Worm (Caenorhabditis elegans): ENCODE data around the gene xnd-1.
A peak's percentile ranks its signal among the peaks of the same experiment; 100 is the strongest.

The xnd-1 gene

ce11 chrIII:5653692-5654105 is 49.4 kb downstream of the xnd-1 start:
- TF ChIP-seq nhr-120 (GFP tag; IDR thresholded peaks at IDR 0.05) (no peak), B0035.1 (tag; optimal IDR thresholded peaks at IDR 0.05) (no peak), hlh-12 (tag; optimal IDR thresholded peaks at IDR 0.05) (no peak), rpc-1 (optimal IDR thresholded peaks at IDR 0.05) (no peak), rpc-1 (tag; optimal IDR thresholded peaks at IDR 0.05) (no peak), B0019.2 (GFP tag; conservative IDR thresholded peaks at IDR 0.05) (no peak), F23B12.7 (tag; optimal IDR thresholded peaks at IDR 0.05; ENCODE audit: insufficient read depth) (peak; percentile 46), C06A6.2 (GFP tag; conservative IDR thresholded peaks at IDR 0.05) (no peak), aptf-3 (GFP tag; IDR thresholded peaks at IDR 0.05) (no peak), madf-6 (GFP tag; IDR thresholded peaks at IDR 0.05) (peak; percentile 91), hrde-1 (tag; optimal IDR thresholded peaks at IDR 0.05; ENCODE audit: borderline replicate concordance) (peak; percentile 45), snpc-1.1 (tag; optimal IDR thresholded peaks at IDR 0.05; ENCODE audit: insufficient read depth) (peak; percentile 97), tbp1 (GFP tag; optimal IDR thresholded peaks at IDR 0.05) (peak; percentile 75), ztf-18 (tag; optimal IDR thresholded peaks at IDR 0.05) (peak; percentile 49), ceh-100 (GFP tag; IDR thresholded peaks at IDR 0.05) (peak; percentile 30; the same call in 1 of the 2 replicates), ekl-4 (GFP tag; IDR thresholded peaks at IDR 0.05) (peak; percentile 24; the same call in 1 of the 2 replicates), zim-3 (tag; optimal IDR thresholded peaks at IDR 0.05) (no peak), dpl-1 (GFP tag; optimal IDR thresholded peaks at IDR 0.05) (no peak), ztf-28 (GFP tag; IDR thresholded peaks at IDR 0.05) (no peak), rec-8 (tag; optimal IDR thresholded peaks at IDR 0.05) (peak in 1 of 2 experiments; percentile 28), F49E8.2 (tag; optimal IDR thresholded peaks at IDR 0.05; ENCODE audit: insufficient read depth) (peak; percentile 90), F37B4.10 (GFP tag; IDR thresholded peaks at IDR 0.05) (no peak), mxl-1 (tag; optimal IDR thresholded peaks at IDR 0.05) (no peak), akir-1 (GFP tag; optimal IDR thresholded peaks at IDR 0.05) (no peak), aptf-2 (GFP tag; conservative IDR thresholded peaks at IDR 0.05) (no peak), hmg-1.2 (GFP tag; IDR thresholded peaks at IDR 0.05) (peak; percentile 92), lin-35 (GFP tag; optimal IDR thresholded peaks at IDR 0.05) (peak in 1 of 3 experiments; percentile 34), ets-4 (GFP tag; optimal IDR thresholded peaks at IDR 0.05) (no peak), Y56A3A.18 (GFP tag; IDR thresholded peaks at IDR 0.05) (no peak), somi-1 (GFP tag; optimal IDR thresholded peaks at IDR 0.05) (peak; percentile 36), pbrm-1 (GFP tag; IDR thresholded peaks at IDR 0.05) (peak; percentile 93), hmg-20 (GFP tag; IDR thresholded peaks at IDR 0.05) (0 out of 2 replicates have a peak, but pooled peaks have one; percentile 38), nhr-90 (tag; optimal IDR thresholded peaks at IDR 0.05) (no peak), Y53G8AR.9 (GFP tag; conservative IDR thresholded peaks at IDR 0.05) (0 out of 2 replicates have a peak, but pooled peaks have one; percentile 28), F33H1.4 (GFP tag; IDR thresholded peaks at IDR 0.05) (peak; percentile 66), snpc-1.3 (tag; optimal IDR thresholded peaks at IDR 0.05; ENCODE audit: insufficient read depth) (peak; percentile 96), attf-6 (GFP tag; IDR thresholded peaks at IDR 0.05) (peak; percentile 60), mcd-1 (GFP tag; IDR thresholded peaks at IDR 0.05) (peak; percentile 87), F57C9.4 (tag; optimal IDR thresholded peaks at IDR 0.05) (no peak), unc-130 (GFP tag; optimal IDR thresholded peaks at IDR 0.05) (peak; percentile 37), ZK185.1 (tag; optimal IDR thresholded peaks at IDR 0.05; ENCODE audit: poor library complexity, severe bottlenecking) (peak; percentile 70), ceh-91 (GFP tag; IDR thresholded peaks at IDR 0.05) (no peak), zfh-2 (GFP tag; conservative IDR thresholded peaks at IDR 0.05) (no peak), cebp-1 (GFP tag; IDR thresholded peaks at IDR 0.05) (no peak), cebp-1 (tag; optimal IDR thresholded peaks at IDR 0.05) (no peak), xnd-1 (tag; optimal IDR thresholded peaks at IDR 0.05) (peak; percentile 68), B0261.1 (tag; optimal IDR thresholded peaks at IDR 0.05) (no peak), madf-10 (tag; optimal IDR thresholded peaks at IDR 0.05) (no peak)
